Fruit fly (Drosophila melanogaster) whole organism, wandering third instar larva: ENCODE data around the gene CG42450.
A peak's percentile ranks its signal among the peaks of the same experiment; 100 is the strongest.

Experiments used
- Abd-B ChIP-seq: fragments of >200 bp; optimal IDR thresholded peaks from 2 replicates; lab custom pipeline; 2017; ENCODE audit warnings: missing biosample characterization, missing genetic modification characterization
- CG32264 ChIP-seq: fragments of 200-800 bp; sonication (Bioruptor generic); optimal IDR thresholded peaks from 2 replicates; lab custom pipeline; 2016; ENCODE audit warnings: missing biosample characterization, missing genetic modification characterization
- CG9705 ChIP-seq: fragments of 200-800 bp; sonication (Bioruptor generic); optimal IDR thresholded peaks from 2 replicates; lab custom pipeline; 2018; ENCODE audit warnings: missing biosample characterization, mild to moderate bottlenecking, missing genetic modification characterization
- CrebA ChIP-seq: fragments of 200-800 bp; sonication (Bioruptor generic); optimal IDR thresholded peaks from 2 replicates; lab custom pipeline; 2016; ENCODE audit warnings: missing biosample characterization, mild to moderate bottlenecking, missing genetic modification characterization, borderline replicate concordance
- Dfd ChIP-seq: fragments of >200 bp; optimal IDR thresholded peaks from 2 replicates; lab custom pipeline; 2017; ENCODE audit warnings: missing biosample characterization, missing genetic modification characterization
- Dif ChIP-seq: fragments of 200-275, 200-300 bp; sonication (Bioruptor generic); optimal IDR thresholded peaks from 2 replicates; lab custom pipeline; 2018; ENCODE audit warnings: missing biosample characterization, missing genetic modification characterization; ENCODE audit not compliant: partially characterized antibody
- GATAd ChIP-seq: sonication (Bioruptor generic); optimal IDR thresholded peaks from 2 replicates; lab custom pipeline; 2016; ENCODE audit warnings: missing biosample characterization, missing genetic modification characterization
- HLH106 ChIP-seq: fragments of 200-800 bp; optimal IDR thresholded peaks from 3 replicates; lab custom pipeline; 2019; ENCODE audit warnings: missing biosample characterization, mild to moderate bottlenecking, missing genetic modification characterization, moderate library complexity
- Hnf4 ChIP-seq: fragments of 200-800 bp; sonication (Bioruptor generic); optimal IDR thresholded peaks from 2 replicates; lab custom pipeline; 2016; ENCODE audit warnings: missing biosample characterization, mild to moderate bottlenecking, missing genetic modification characterization
- Hr78 ChIP-seq: fragments of >200 bp; optimal IDR thresholded peaks from 2 replicates; lab custom pipeline; 2017; ENCODE audit warnings: missing biosample characterization, missing genetic modification characterization
- Hr83 ChIP-seq: fragments of 200-300 bp; sonication (Bioruptor generic); optimal IDR thresholded peaks from 2 replicates; lab custom pipeline; 2016; ENCODE audit warnings: missing biosample characterization, mild to moderate bottlenecking, missing genetic modification characterization, moderate library complexity; ENCODE audit not compliant: poor library complexity, severe bottlenecking
- Jra ChIP-seq: sonication (Bioruptor generic); optimal IDR thresholded peaks from 2 replicates; lab custom pipeline; 2016; ENCODE audit warnings: missing biosample characterization, missing genetic modification characterization
- Mio ChIP-seq: sonication (Bioruptor generic); optimal IDR thresholded peaks from 2 replicates; lab custom pipeline; 2016; ENCODE audit warnings: missing biosample characterization, missing genetic modification characterization
- Myc ChIP-seq: fragments of >200 bp; optimal IDR thresholded peaks from 2 replicates; lab custom pipeline; 2017
- N ChIP-seq: fragments of >200 bp; optimal IDR thresholded peaks from 2 replicates; lab custom pipeline; 2018; ENCODE audit warnings: missing biosample characterization, missing external identifiers, missing genetic modification characterization
- OdsH ChIP-seq: fragments of 200-800 bp; sonication (Bioruptor generic); optimal IDR thresholded peaks from 2 replicates; lab custom pipeline; 2016; ENCODE audit warnings: missing biosample characterization, mild to moderate bottlenecking, missing genetic modification characterization
- Rel ChIP-seq, 2 experiments: fragments of 200-800 bp; sonication (Bioruptor generic) in 1 of 2; optimal IDR thresholded peaks; 2 replicates in 1 of 2; 3 replicates in 1 of 2; lab custom pipeline; 2016 to 2019; ENCODE audit warnings: mild to moderate bottlenecking in 2 of 2, missing biosample characterization in 2 of 2, missing genetic modification characterization in 2 of 2, moderate library complexity in 1 of 2
- Sp1 ChIP-seq: fragments of 200-800 bp; sonication (Bioruptor generic); optimal IDR thresholded peaks from 3 replicates; lab custom pipeline; 2019; ENCODE audit warnings: missing biosample characterization, mild to moderate bottlenecking, missing genetic modification characterization, moderate library complexity
- Vsx2 ChIP-seq: fragments of 200-300, 225-300 bp; sonication (Bioruptor generic); optimal IDR thresholded peaks from 2 replicates; lab custom pipeline; 2018; ENCODE audit warnings: missing biosample characterization, missing genetic modification characterization; ENCODE audit not compliant: partially characterized antibody
- br ChIP-seq: fragments of 200-800 bp; sonication (Bioruptor generic); optimal IDR thresholded peaks from 2 replicates; lab custom pipeline; 2016; ENCODE audit warnings: missing biosample characterization, missing genetic modification characterization
- brk ChIP-seq: fragments of 200-800 bp; sonication (Bioruptor generic); optimal IDR thresholded peaks from 2 replicates; lab custom pipeline; 2016; ENCODE audit warnings: missing biosample characterization, mild to moderate bottlenecking, missing genetic modification characterization
- dl ChIP-seq, 2 experiments: fragments of 175-275, 200-275 bp in 1 of 2; fragments of 200-275 bp in 1 of 2; sonication (Bioruptor generic); optimal IDR thresholded peaks; lab custom pipeline; 2018; ENCODE audit warnings: mild to moderate bottlenecking in 2 of 2, missing biosample characterization in 2 of 2, missing genetic modification characterization in 2 of 2, moderate library complexity in 2 of 2; ENCODE audit not compliant: partially characterized antibody in 2 of 2, insufficient read depth in 1 of 2
- dmrt93B ChIP-seq: fragments of 200-800 bp; sonication (Bioruptor generic); optimal IDR thresholded peaks from 2 replicates; lab custom pipeline; 2018; ENCODE audit warnings: missing biosample characterization, mild to moderate bottlenecking, missing genetic modification characterization
- ey ChIP-seq: fragments of 200-800 bp; sonication (Bioruptor generic); optimal IDR thresholded peaks from 2 replicates; lab custom pipeline; 2016; ENCODE audit warnings: missing biosample characterization, missing genetic modification characterization
- foxo ChIP-seq, 2 experiments: fragments of 200-800 bp; sonication (Bioruptor generic); optimal IDR thresholded peaks; 2 replicates in 1 of 2; 3 replicates in 1 of 2; lab custom pipeline; 2016 to 2017; ENCODE audit warnings: missing biosample characterization in 2 of 2, missing genetic modification characterization in 2 of 2
- fru ChIP-seq: fragments of 200-800 bp; sonication (Bioruptor generic); optimal IDR thresholded peaks from 3 replicates; lab custom pipeline; 2016; ENCODE audit warnings: missing biosample characterization, mild to moderate bottlenecking, missing genetic modification characterization
- jim ChIP-seq: fragments of 175-275, 200-325 bp; sonication (Bioruptor generic); optimal IDR thresholded peaks from 2 replicates; lab custom pipeline; 2016; ENCODE audit warnings: missing biosample characterization, mild to moderate bottlenecking, missing genetic modification characterization
- lola ChIP-seq: fragments of >200 bp; optimal IDR thresholded peaks from 2 replicates; lab custom pipeline; 2017; ENCODE audit warnings: missing biosample characterization, missing genetic modification characterization
- pan ChIP-seq: fragments of >200 bp; optimal IDR thresholded peaks from 2 replicates; lab custom pipeline; 2017
- psq ChIP-seq: fragments of 200-800 bp; sonication (Bioruptor generic); optimal IDR thresholded peaks from 3 replicates; lab custom pipeline; 2017; ENCODE audit warnings: missing biosample characterization, mild to moderate bottlenecking, missing genetic modification characterization, moderate library complexity
- rgr ChIP-seq: fragments of 200-800 bp; sonication (Bioruptor generic); optimal IDR thresholded peaks from 3 replicates; lab custom pipeline; 2016; ENCODE audit warnings: missing biosample characterization, mild to moderate bottlenecking, missing genetic modification characterization
- sage ChIP-seq: fragments of 200-800 bp; sonication (Bioruptor generic); optimal IDR thresholded peaks from 2 replicates; lab custom pipeline; 2016; ENCODE audit warnings: missing biosample characterization, mild to moderate bottlenecking, missing genetic modification characterization
- sv ChIP-seq: fragments of 200-800 bp; sonication (Bioruptor generic); optimal IDR thresholded peaks from 3 replicates; lab custom pipeline; 2016; ENCODE audit warnings: missing biosample characterization, missing genetic modification characterization
- tai ChIP-seq: sonication (Bioruptor generic); optimal IDR thresholded peaks from 2 replicates; lab custom pipeline; 2016; ENCODE audit warnings: missing biosample characterization, missing genetic modification characterization
- usp ChIP-seq: fragments of >200 bp; optimal IDR thresholded peaks from 2 replicates; lab custom pipeline; 2017; ENCODE audit warnings: missing biosample characterization, missing genetic modification characterization
- woc ChIP-seq: sonication (Bioruptor generic); optimal IDR thresholded peaks from 2 replicates; lab custom pipeline; 2016; ENCODE audit warnings: missing biosample characterization, mild to moderate bottlenecking, missing genetic modification characterization

CG42450 gene

DNA sequence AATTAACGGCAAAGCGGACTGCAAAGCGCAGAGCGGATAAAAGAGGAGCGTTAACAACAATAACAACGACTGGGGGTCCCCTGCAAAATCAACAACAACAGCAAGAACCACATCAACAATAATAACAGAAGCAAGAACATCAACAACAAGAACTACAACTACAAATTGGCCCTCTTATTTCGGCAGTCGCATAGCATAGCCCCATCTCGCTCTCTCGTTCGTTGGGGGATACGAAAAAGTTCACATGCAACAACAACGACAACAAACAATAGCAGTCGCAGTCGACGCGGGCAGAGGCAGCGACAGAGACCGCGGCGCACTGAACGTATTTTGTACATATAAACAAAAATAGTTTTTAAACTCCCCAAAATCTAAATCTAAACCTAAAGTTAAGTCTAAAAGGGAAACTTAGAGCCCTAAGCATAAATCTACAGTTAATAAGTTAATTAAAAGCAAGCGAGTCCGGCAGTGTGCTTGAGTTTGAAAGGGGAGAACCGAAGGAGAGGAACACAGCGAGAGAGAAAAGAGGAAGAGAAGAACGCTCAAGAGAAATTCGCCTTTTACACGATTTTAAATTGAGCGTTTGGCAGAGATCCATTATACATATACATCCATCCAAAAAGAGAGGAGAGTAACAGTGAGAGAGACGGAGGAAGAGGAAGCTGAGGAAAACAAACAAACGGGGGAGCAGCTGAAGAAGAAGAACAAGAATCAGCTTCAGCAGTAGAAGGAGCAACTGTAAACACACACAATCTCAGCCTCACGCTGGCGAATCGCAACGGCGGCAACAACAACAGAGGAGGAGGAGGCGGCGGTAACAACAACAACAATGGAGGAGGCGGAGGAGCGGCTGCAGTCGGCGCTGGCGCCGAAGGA, 51.6 kb downstream of the CG42450 start:
- TF ChIP-seq pan (lab: Kevin White, UChicago) (no peak), Rel (GFP tag; optimal IDR thresholded peaks at IDR 0.05; lab: Kevin White, UChicago) (no peak), Rel (tag; optimal IDR thresholded peaks at IDR 0.05; lab: Kevin White, UChicago) (peak; percentile 52), Dif (GFP tag; lab: Kevin White, UChicago) (peak; percentile 19), dl (GFP tag; optimal IDR thresholded peaks at IDR 0.05; lab: Kevin White, UChicago; ENCODE audit: insufficient read depth in 1 of 2, partially characterized antibody in 2 of 2) (peak in 1 of 2 experiments; percentile 61), rgr (GFP tag; lab: Kevin White, UChicago) (no peak), lola (GFP tag; lab: Kevin White, UChicago) (no peak), Myc (lab: Kevin White, UChicago) (no peak), psq (GFP tag; lab: Kevin White, UChicago) (peak; percentile 82)

- no peak for TF ChIP-seq dl (GFP tag; optimal IDR thresholded peaks at IDR 0.05; lab: Kevin White, UChicago; ENCODE audit: insufficient read depth in 1 of 2, partially characterized antibody in 2 of 2)
- TF ChIP-seq Vsx2 = no peak
- no peak for TF ChIP-seq N
- TF ChIP-seq psq (GFP tag; lab: Kevin White, UChicago) = peak; percentile 73
- TF ChIP-seq foxo (GFP tag; optimal IDR thresholded peaks at IDR 0.05; lab: Kevin White, UChicago) = no peak
Measured at dm6 chrX:18866289-18866832, 53.3 kb downstream of the CG42450 start.

DNA sequence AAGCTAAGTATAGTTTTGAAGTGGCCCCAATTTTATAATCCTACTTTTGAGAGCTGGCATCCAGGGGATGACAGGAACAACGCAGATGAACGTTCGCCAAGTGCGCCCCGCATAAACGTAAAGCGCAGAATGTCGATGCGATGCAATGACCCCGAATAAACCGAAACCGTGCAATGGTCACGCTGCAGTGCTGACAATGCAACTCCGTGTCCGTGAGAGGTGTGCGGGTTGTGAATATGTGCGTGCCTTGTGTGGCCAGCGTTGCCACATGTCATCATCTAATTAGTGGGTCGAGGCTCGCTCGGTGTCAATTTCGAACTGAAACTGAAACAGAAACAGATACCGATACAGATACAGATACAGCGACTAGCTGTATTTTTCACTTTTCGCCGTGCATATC, 55.0 kb downstream of the CG42450 start:
- no peak for TF ChIP-seq Vsx2
- no peak for TF ChIP-seq CG9705 (GFP tag; lab: Kevin White, UChicago)
- TF ChIP-seq Dfd (GFP tag; lab: Kevin White, UChicago) = no peak
- no peak for TF ChIP-seq HLH106 (tag; lab: Kevin White, UChicago)
- no peak for TF ChIP-seq fru (GFP tag; lab: Kevin White, UChicago)
- no peak for TF ChIP-seq CG32264 (GFP tag; lab: Kevin White, UChicago)
- TF ChIP-seq OdsH (GFP tag; lab: Kevin White, UChicago) = no peak
- TF ChIP-seq Mio (GFP tag; lab: Kevin White, UChicago) = no peak
- TF ChIP-seq CrebA = no peak
- no peak for TF ChIP-seq psq (GFP tag; lab: Kevin White, UChicago)
- TF ChIP-seq Abd-B (GFP tag; lab: Kevin White, UChicago) = no peak

DNA sequence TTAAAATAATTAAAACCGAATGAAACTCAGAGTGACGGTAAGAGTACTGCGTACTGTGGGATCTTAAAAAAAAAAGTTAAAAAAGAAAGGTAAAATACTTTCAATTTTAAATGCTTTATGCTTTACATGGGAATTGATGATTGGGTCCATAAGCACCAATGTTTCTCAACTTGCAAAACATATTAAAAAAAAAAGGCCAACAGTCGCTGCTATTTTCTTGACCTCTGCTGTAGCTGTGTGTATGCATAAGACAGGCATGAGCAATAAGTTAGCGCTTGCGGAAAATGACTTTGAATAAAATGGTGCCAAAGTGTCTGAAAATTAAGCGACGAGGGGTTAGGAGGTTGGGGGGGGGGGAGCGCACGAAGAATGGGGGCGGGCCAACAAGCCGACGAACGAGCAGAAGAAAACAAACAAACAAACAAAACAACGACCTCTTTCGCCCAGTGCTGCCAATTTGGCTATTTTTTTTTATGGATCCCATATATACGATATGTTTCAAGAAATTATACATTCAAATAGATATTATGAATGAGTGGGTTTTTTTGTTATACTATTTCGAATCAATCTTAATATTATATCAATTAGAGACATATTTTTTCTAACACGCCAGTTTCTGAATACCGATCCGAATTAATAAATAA, 56.5 kb downstream of the CG42450 start:
- TF ChIP-seq Sp1 (GFP tag; lab: Kevin White, UChicago) = peak; percentile 60
- peak; percentile 56 for TF ChIP-seq OdsH (GFP tag; lab: Kevin White, UChicago)
- TF ChIP-seq Myc (lab: Kevin White, UChicago) = peak; percentile 49
- TF ChIP-seq Vsx2 = no peak
- peak; percentile 27 for TF ChIP-seq woc
- no peak for TF ChIP-seq brk (GFP tag; lab: Kevin White, UChicago)
- TF ChIP-seq Hnf4 (GFP tag; lab: Kevin White, UChicago) = no peak
- TF ChIP-seq tai = no peak
- TF ChIP-seq foxo (GFP tag; optimal IDR thresholded peaks at IDR 0.05; lab: Kevin White, UChicago) = peak in 1 of 2 experiments; percentile 71
- TF ChIP-seq CrebA = no peak
- TF ChIP-seq Abd-B (GFP tag; lab: Kevin White, UChicago) = no peak
- TF ChIP-seq Dif (GFP tag; lab: Kevin White, UChicago) = no peak
- TF ChIP-seq Hr83 (GFP tag; lab: Kevin White, UChicago) = peak; percentile 57
- no peak for TF ChIP-seq pan (lab: Kevin White, UChicago)
- TF ChIP-seq fru (GFP tag; lab: Kevin White, UChicago) = peak; percentile 72
- TF ChIP-seq ey (GFP tag; lab: Kevin White, UChicago) = peak; percentile 64
- no peak for TF ChIP-seq lola (GFP tag; lab: Kevin White, UChicago)
- no peak for TF ChIP-seq jim (GFP tag; lab: Kevin White, UChicago)
- TF ChIP-seq GATAd (GFP tag; lab: Kevin White, UChicago) = no peak
- peak; percentile 39 for TF ChIP-seq HLH106 (tag; lab: Kevin White, UChicago)
- no peak for TF ChIP-seq N
- TF ChIP-seq Rel (GFP tag; optimal IDR thresholded peaks at IDR 0.05; lab: Kevin White, UChicago) = no peak
- TF ChIP-seq Rel (tag; optimal IDR thresholded peaks at IDR 0.05; lab: Kevin White, UChicago) = no peak
- TF ChIP-seq br (GFP tag; lab: Kevin White, UChicago) = peak; percentile 64
- TF ChIP-seq dl (GFP tag; optimal IDR thresholded peaks at IDR 0.05; lab: Kevin White, UChicago; ENCODE audit: insufficient read depth in 1 of 2, partially characterized antibody in 2 of 2) = no peak
- TF ChIP-seq CG9705 (GFP tag; lab: Kevin White, UChicago) = no peak
- TF ChIP-seq sage (GFP tag; lab: Kevin White, UChicago) = no peak
- peak; percentile 67 for TF ChIP-seq rgr (GFP tag; lab: Kevin White, UChicago)
- peak; percentile 54 for TF ChIP-seq psq (GFP tag; lab: Kevin White, UChicago)
- TF ChIP-seq dmrt93B (GFP tag; lab: Kevin White, UChicago) = no peak
- TF ChIP-seq Dfd (GFP tag; lab: Kevin White, UChicago) = no peak
- peak; percentile 19 for TF ChIP-seq CG32264 (GFP tag; lab: Kevin White, UChicago)
- no peak for TF ChIP-seq usp (GFP tag; lab: Kevin White, UChicago)
- no peak for TF ChIP-seq Jra
- TF ChIP-seq sv = no peak
- TF ChIP-seq Hr78 (GFP tag; lab: Kevin White, UChicago) = no peak
- no peak for TF ChIP-seq Mio (GFP tag; lab: Kevin White, UChicago)
